Worm (Caenorhabditis elegans): ENCODE measurements around the gene unc-45.

The unc-45 gene

DNA sequence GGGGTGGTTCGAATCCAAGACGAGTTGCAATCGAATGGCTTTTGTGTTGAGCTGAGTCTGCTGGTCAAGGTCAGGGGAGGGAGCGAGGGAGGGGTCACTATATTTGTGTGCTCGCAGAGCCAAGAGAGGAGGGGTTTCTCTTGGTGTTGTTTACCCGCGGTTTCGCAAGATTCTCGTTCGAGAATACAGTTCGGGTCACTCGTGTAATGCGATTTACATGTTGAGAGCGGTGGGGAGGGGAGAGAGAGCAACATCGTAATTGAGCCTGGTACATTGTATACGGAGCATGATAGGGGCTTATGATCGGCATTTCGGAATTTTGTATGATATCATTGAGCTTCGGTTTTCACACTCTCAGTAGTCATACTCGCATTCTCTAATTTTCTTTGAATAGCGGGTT lies 20.8 kb downstream of the unc-45 start, which contains the start of gene F30H5.3:
F30H5.3 (minus strand) TSS at position 101 of the 400 bp plus-strand sequence.
- TF ChIP-seq hmbx-1 (tag; optimal IDR thresholded peaks at IDR 0.05): no peak
- TF ChIP-seq ets-7 (tag; optimal IDR thresholded peaks at IDR 0.05): no peak
- TF ChIP-seq sea-1 (GFP tag; conservative IDR thresholded peaks at IDR 0.05): no peak
- no peak for TF ChIP-seq aly-1 (tag; optimal IDR thresholded peaks at IDR 0.05)
- TF ChIP-seq ama-1 (optimal IDR thresholded peaks at IDR 0.05): no peak
- TF ChIP-seq flt-1 (GFP tag; IDR thresholded peaks at IDR 0.05): no peak
- TF ChIP-seq F13C5.2 (tag; optimal IDR thresholded peaks at IDR 0.05): no peak
- TF ChIP-seq ceh-36 (tag; optimal IDR thresholded peaks at IDR 0.05): no peak
- TF ChIP-seq ceh-13 (GFP tag; optimal IDR thresholded peaks at IDR 0.05): no peak
- TF ChIP-seq tbx-11 (GFP tag; IDR thresholded peaks at IDR 0.05): no peak
- no peak for TF ChIP-seq hnd-1 (tag; optimal IDR thresholded peaks at IDR 0.05)
- no peak for TF ChIP-seq scrt-1 (GFP tag; IDR thresholded peaks at IDR 0.05)
- no peak for TF ChIP-seq hmg-4 (GFP tag; optimal IDR thresholded peaks at IDR 0.05)
- TF ChIP-seq B0310.2 (tag; optimal IDR thresholded peaks at IDR 0.05): no peak
- no peak for TF ChIP-seq pes-1 (GFP tag; IDR thresholded peaks at IDR 0.05)

DNA sequence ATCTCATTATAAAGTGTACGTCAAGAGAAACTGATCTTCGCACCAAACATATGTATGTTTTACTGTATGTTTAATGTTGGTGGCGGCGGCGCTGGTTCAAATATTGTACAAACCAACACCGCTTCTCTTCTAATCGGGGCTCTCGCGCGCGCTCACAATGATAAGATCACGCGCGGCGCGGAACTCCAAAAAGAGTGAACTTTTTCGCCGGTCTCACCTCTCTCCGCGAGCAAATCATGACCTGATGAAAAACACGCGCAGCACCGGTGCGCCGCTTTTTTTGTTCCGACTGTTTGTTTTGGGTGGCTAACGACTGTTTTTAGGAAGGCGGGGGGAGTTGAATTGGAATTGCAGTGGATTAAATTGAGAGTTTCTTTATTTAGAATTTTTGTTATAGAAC lies 22.0 kb downstream of the unc-45 start:
- no peak for TF ChIP-seq ama-1 (optimal IDR thresholded peaks at IDR 0.05)
- TF ChIP-seq aly-1 (tag; optimal IDR thresholded peaks at IDR 0.05): no peak
- TF ChIP-seq B0310.2 (tag; optimal IDR thresholded peaks at IDR 0.05): no peak
- TF ChIP-seq tbx-37 (GFP tag; conservative IDR thresholded peaks at IDR 0.05): no peak
- no peak for TF ChIP-seq scrt-1 (GFP tag; IDR thresholded peaks at IDR 0.05)

DNA sequence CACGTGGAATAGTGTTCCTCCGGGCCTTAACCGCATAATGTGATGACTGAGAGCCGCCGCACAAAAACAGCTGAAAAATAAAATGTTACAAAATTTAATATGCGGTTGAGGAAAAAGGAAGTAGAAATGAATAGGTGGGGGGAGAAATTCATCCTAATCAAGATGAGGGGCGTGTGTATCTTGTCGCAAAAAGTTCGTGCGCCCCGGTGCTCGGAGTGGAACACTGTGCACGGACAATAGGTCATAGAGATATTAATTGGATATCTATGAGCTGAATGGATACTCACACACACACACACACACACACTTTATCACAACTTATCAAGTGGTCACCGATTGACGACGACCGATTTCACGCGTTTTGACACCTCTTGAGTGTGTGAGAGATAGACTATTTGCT lies 32.6 kb downstream of the unc-45 start, which contains the start of gene T22F7.3:
T22F7.3 (minus strand) TSS at position 101 of the 400 bp plus-strand sequence.
- TF ChIP-seq tra-4 (tag; optimal IDR thresholded peaks at IDR 0.05): no peak
- TF ChIP-seq pes-1 (GFP tag; IDR thresholded peaks at IDR 0.05): no peak
- TF ChIP-seq ceh-36 (tag; optimal IDR thresholded peaks at IDR 0.05): no peak
- TF ChIP-seq flt-1 (GFP tag; IDR thresholded peaks at IDR 0.05): no peak
- TF ChIP-seq aly-1 (tag; optimal IDR thresholded peaks at IDR 0.05): no peak
- TF ChIP-seq ets-7 (tag; optimal IDR thresholded peaks at IDR 0.05): no peak
- no peak for TF ChIP-seq F13C5.2 (tag; optimal IDR thresholded peaks at IDR 0.05)
- no peak for TF ChIP-seq sea-1 (GFP tag; conservative IDR thresholded peaks at IDR 0.05)
- no peak for TF ChIP-seq hnd-1 (tag; optimal IDR thresholded peaks at IDR 0.05)
- TF ChIP-seq hmbx-1 (tag; optimal IDR thresholded peaks at IDR 0.05): no peak
- no peak for TF ChIP-seq ama-1 (optimal IDR thresholded peaks at IDR 0.05)
- no peak for TF ChIP-seq scrt-1 (GFP tag; IDR thresholded peaks at IDR 0.05)

DNA sequence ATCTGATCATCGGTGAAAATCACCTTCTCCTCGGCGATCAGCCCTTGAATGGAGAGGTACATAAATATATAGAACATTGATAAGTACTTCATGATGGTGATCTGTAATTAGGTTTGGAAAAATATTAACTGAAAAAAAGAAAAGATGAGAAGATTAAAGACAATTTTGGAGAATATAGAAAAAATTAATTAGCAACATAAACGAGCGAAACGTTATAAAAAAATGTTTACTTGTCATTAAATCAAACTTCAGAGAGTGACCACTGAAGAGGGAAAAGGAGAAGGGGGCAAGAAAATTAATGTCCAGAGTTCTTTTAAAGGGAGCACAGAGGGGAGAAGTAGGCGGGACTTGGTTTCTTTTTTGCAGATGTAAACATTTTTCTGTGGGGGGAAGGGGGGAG lies 35.5 kb downstream of the unc-45 start, which contains the start of gene T22F7.4:
T22F7.4 (minus strand) TSS at position 101 of the 400 bp plus-strand sequence.
- TF ChIP-seq scrt-1 (GFP tag; IDR thresholded peaks at IDR 0.05): no peak
- TF ChIP-seq hmg-4 (GFP tag; optimal IDR thresholded peaks at IDR 0.05): no peak
- no peak for TF ChIP-seq aly-1 (tag; optimal IDR thresholded peaks at IDR 0.05)
- no peak for TF ChIP-seq flt-1 (GFP tag; IDR thresholded peaks at IDR 0.05)
- TF ChIP-seq hmbx-1 (tag; optimal IDR thresholded peaks at IDR 0.05): no peak
- TF ChIP-seq pes-1 (GFP tag; IDR thresholded peaks at IDR 0.05): no peak
- no peak for TF ChIP-seq ama-1 (optimal IDR thresholded peaks at IDR 0.05)
- TF ChIP-seq sea-1 (GFP tag; conservative IDR thresholded peaks at IDR 0.05): no peak
- TF ChIP-seq B0310.2 (tag; optimal IDR thresholded peaks at IDR 0.05): no peak
- TF ChIP-seq tra-4 (tag; optimal IDR thresholded peaks at IDR 0.05): no peak
- no peak for TF ChIP-seq F13C5.2 (tag; optimal IDR thresholded peaks at IDR 0.05)
- no peak for TF ChIP-seq tbx-37 (GFP tag; conservative IDR thresholded peaks at IDR 0.05)

DNA sequence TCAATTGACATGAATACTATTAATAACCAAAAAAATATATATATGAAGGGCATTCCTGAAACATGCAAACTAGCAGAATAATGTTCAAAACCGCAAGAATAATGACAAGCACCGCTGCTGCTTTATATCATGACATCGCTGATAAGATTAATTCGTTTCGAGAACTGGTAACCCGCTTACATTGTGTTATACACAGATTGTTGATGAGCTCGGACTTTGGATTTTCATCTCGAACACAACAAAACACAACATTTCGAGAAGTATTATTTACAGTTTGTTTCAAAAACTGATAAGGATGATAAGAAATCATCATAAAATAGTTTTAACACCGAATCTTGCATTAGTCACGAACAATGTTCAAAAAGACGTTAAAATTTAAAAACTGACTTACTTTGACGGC lies 39.6 kb downstream of the unc-45 start:
- TF ChIP-seq ceh-13 (GFP tag; optimal IDR thresholded peaks at IDR 0.05) (no peak), ceh-36 (tag; optimal IDR thresholded peaks at IDR 0.05) (no peak), pes-1 (GFP tag; IDR thresholded peaks at IDR 0.05) (no peak), ama-1 (optimal IDR thresholded peaks at IDR 0.05) (no peak), hnd-1 (tag; optimal IDR thresholded peaks at IDR 0.05) (no peak), tbx-37 (GFP tag; conservative IDR thresholded peaks at IDR 0.05) (no peak), tra-4 (tag; optimal IDR thresholded peaks at IDR 0.05) (no peak), aly-1 (tag; optimal IDR thresholded peaks at IDR 0.05) (no peak), ets-7 (tag; optimal IDR thresholded peaks at IDR 0.05) (no peak), F13C5.2 (tag; optimal IDR thresholded peaks at IDR 0.05) (no peak), tbx-11 (GFP tag; IDR thresholded peaks at IDR 0.05) (no peak), hmg-4 (GFP tag; optimal IDR thresholded peaks at IDR 0.05) (no peak), scrt-1 (GFP tag; IDR thresholded peaks at IDR 0.05) (no peak), sea-1 (GFP tag; conservative IDR thresholded peaks at IDR 0.05) (no peak), B0310.2 (tag; optimal IDR thresholded peaks at IDR 0.05) (no peak), flt-1 (GFP tag; IDR thresholded peaks at IDR 0.05) (no peak), hmbx-1 (tag; optimal IDR thresholded peaks at IDR 0.05) (no peak)

DNA sequence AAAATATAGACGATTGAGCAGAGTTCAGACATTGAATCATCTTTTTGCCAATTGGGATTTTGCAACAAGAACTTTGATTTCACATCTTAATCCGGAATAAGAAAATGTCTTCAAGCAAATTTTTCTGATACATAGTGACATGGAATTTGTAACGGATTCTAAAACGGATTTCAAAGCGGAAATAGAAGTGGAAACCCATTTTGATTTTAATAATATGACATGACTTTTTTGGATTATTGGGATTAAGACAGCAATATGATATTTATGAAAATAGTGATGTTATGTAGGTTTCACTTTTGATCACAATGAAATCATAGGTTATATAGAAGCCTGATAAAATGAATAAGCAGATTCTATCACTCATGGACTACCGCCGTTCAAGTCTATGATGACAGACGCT lies 40.8 kb downstream of the unc-45 start:
- no peak for TF ChIP-seq sea-1 (GFP tag; conservative IDR thresholded peaks at IDR 0.05)
- TF ChIP-seq hnd-1 (tag; optimal IDR thresholded peaks at IDR 0.05): no peak
- TF ChIP-seq ceh-13 (GFP tag; optimal IDR thresholded peaks at IDR 0.05): no peak
- no peak for TF ChIP-seq ets-7 (tag; optimal IDR thresholded peaks at IDR 0.05)
- no peak for TF ChIP-seq B0310.2 (tag; optimal IDR thresholded peaks at IDR 0.05)
- TF ChIP-seq ama-1 (optimal IDR thresholded peaks at IDR 0.05): no peak
- no peak for TF ChIP-seq F13C5.2 (tag; optimal IDR thresholded peaks at IDR 0.05)
- TF ChIP-seq tbx-11 (GFP tag; IDR thresholded peaks at IDR 0.05): no peak

DNA sequence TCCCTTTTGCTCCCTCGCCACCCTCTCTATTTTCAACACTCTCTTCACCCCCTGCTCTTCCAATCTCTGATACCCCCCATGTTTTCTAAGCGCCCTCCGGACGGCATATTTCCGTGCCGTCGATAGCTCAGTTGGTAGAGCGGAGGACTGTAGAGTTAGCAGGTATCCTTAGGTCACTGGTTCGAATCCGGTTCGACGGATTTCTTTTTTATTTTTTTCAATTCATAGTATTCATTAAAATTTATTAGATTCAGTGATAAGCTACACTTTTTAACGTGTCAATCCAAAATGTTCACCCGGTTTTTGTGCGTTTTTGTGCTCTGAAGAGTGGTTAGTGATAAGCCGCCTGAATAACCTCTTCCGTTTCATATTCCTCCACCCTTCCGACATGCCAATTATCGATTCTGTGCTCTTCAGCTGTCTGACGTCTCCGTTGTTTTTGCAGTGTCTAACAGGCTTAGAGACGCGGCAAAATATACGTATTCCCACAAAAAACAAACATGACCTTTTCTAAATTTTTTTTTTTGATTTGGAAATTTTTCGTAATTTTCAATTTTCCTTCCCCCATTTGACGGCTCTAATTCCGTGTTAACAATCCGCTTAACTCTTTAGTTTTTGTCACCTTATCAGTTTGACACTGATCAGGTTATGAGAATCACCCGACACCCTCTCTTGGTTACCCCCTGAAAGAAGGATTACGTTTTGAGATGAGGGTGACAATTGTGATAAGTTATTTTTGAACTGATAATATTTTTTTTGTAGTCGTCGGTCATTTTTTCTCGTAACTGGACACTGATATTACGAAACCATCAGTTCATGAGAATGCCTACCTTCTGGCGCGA lies 44.1 kb downstream of the unc-45 start:
- TF ChIP-seq aly-1 (tag; optimal IDR thresholded peaks at IDR 0.05) (no peak), hnd-1 (tag; optimal IDR thresholded peaks at IDR 0.05) (peak; percentile 55), hmbx-1 (tag; optimal IDR thresholded peaks at IDR 0.05) (no peak), scrt-1 (GFP tag; IDR thresholded peaks at IDR 0.05) (peak; percentile 84), ets-7 (tag; optimal IDR thresholded peaks at IDR 0.05) (peak; percentile 27), sea-1 (GFP tag; conservative IDR thresholded peaks at IDR 0.05) (peak; percentile 76; the same call in 1 of the 2 replicates), flt-1 (GFP tag; IDR thresholded peaks at IDR 0.05) (peak; percentile 89), pes-1 (GFP tag; IDR thresholded peaks at IDR 0.05) (peak; percentile 89), ama-1 (optimal IDR thresholded peaks at IDR 0.05) (no peak), tra-4 (tag; optimal IDR thresholded peaks at IDR 0.05) (peak; percentile 17), tbx-11 (GFP tag; IDR thresholded peaks at IDR 0.05) (peak; percentile 83), B0310.2 (tag; optimal IDR thresholded peaks at IDR 0.05) (peak; percentile 56), hmg-4 (GFP tag; optimal IDR thresholded peaks at IDR 0.05) (peak; percentile 71), F13C5.2 (tag; optimal IDR thresholded peaks at IDR 0.05) (peak; percentile 83), ceh-36 (tag; optimal IDR thresholded peaks at IDR 0.05) (peak; percentile 77), tbx-37 (GFP tag; conservative IDR thresholded peaks at IDR 0.05) (peak; percentile 79), ceh-13 (GFP tag; optimal IDR thresholded peaks at IDR 0.05) (peak; percentile 68)

Data from whole organism, early embryonic.